Worm (Caenorhabditis elegans) whole organism, young adult: ENCODE measurements around the gene gcy-29.

Experiments used
- B0035.1 ChIP-seq: sonication (generic microtip); optimal IDR thresholded peaks from 2 replicates; lab custom pipeline; 2016; ENCODE audit warnings: missing genetic modification characterization, mild to moderate bottlenecking, missing compliant biosample characterization, missing genotype, missing genetic modification reagents
- B0261.1 ChIP-seq: sonication (generic microtip); optimal IDR thresholded peaks from 2 replicates; lab custom pipeline; 2016; ENCODE audit warnings: mild to moderate bottlenecking, missing genetic modification characterization, moderate library complexity, missing compliant biosample characterization
- B0336.3 ChIP-seq: fragments of 200-800 bp; sonication (Bioruptor generic); IDR thresholded peaks from 2 replicates; pipeline ENCODE4 v1.3.6; 2022; ENCODE audit warnings: missing genetic modification characterization, missing compliant biosample characterization
- C06A6.2 ChIP-seq: fragments of 200-800 bp; sonication (Bioruptor generic); conservative IDR thresholded peaks from 2 replicates; pipeline ENCODE4 v1.3.6; 2022; ENCODE audit warnings: missing genetic modification characterization, missing compliant biosample characterization
- C17E4.6 ChIP-seq: fragments of 200-800 bp; sonication (Bioruptor generic); IDR thresholded peaks from 2 replicates; pipeline ENCODE4 v1.3.6; 2022; ENCODE audit warnings: missing genetic modification reagents, missing genetic modification characterization, missing compliant biosample characterization
- D2030.7 ChIP-seq: fragments of 200-800 bp; sonication (Bioruptor generic); IDR thresholded peaks from 2 replicates; pipeline ENCODE4 v1.3.6; 2022; ENCODE audit warnings: missing genetic modification reagents, missing genetic modification characterization, missing compliant biosample characterization
- K12H6.12 ChIP-seq: fragments of 200-800 bp; sonication (Bioruptor generic); optimal IDR thresholded peaks from 2 replicates; lab custom pipeline; 2018; ENCODE audit warnings: mild to moderate bottlenecking, missing genetic modification characterization, missing compliant biosample characterization
- Y53F4B.3 ChIP-seq: fragments of 200-800 bp; sonication (Bioruptor generic); IDR thresholded peaks from 2 replicates; pipeline ENCODE4 v1.3.6; 2022; ENCODE audit warnings: missing genetic modification reagents, missing genetic modification characterization, missing compliant biosample characterization
- Y56A3A.18 ChIP-seq: fragments of 200-800 bp; sonication (Bioruptor generic); IDR thresholded peaks from 2 replicates; pipeline ENCODE4 v1.3.6; 2022; ENCODE audit warnings: missing genetic modification reagents, missing genetic modification characterization, missing compliant biosample characterization
- akir-1 ChIP-seq: fragments of 200-800 bp; sonication (Bioruptor generic); optimal IDR thresholded peaks from 2 replicates; lab custom pipeline; 2018; ENCODE audit warnings: mild to moderate bottlenecking, missing genetic modification characterization, moderate library complexity, missing compliant biosample characterization
- athp-1 ChIP-seq: sonication (generic microtip); optimal IDR thresholded peaks from 2 replicates; lab custom pipeline; 2017; ENCODE audit warnings: mild to moderate bottlenecking, missing genetic modification characterization, missing compliant biosample characterization
- bed-2 ChIP-seq: fragments of 200-800 bp; sonication (Bioruptor generic); IDR thresholded peaks from 2 replicates; pipeline ENCODE4 v1.3.6; 2022; ENCODE audit warnings: missing genetic modification reagents, missing genetic modification characterization, missing compliant biosample characterization
- ccch-3 ChIP-seq: fragments of 200-800 bp; sonication (Bioruptor generic); optimal IDR thresholded peaks from 2 replicates; lab custom pipeline; 2018; ENCODE audit warnings: mild to moderate bottlenecking, missing genetic modification characterization, missing compliant biosample characterization
- cebp-1 ChIP-seq, 2 experiments: fragments of 200-800 bp in 1 of 2; sonication (Bioruptor generic) in 1 of 2; sonication (generic microtip) in 1 of 2; IDR thresholded peaks in 1 of 2; optimal IDR thresholded peaks in 1 of 2; 2 replicates each; pipeline versions ENCODE4 v1.3.6 to Lab custom; 2017 to 2022; ENCODE audit warnings: missing compliant biosample characterization in 2 of 2, missing genetic modification characterization in 2 of 2, mild to moderate bottlenecking in 1 of 2, missing genetic modification reagents in 1 of 2, moderate library complexity in 1 of 2
- ceh-27 ChIP-seq: fragments of 200-800 bp; sonication (Bioruptor generic); optimal IDR thresholded peaks from 2 replicates; lab custom pipeline; 2018; ENCODE audit warnings: mild to moderate bottlenecking, missing genetic modification characterization, moderate library complexity, missing compliant biosample characterization
- dpl-1 ChIP-seq: fragments of 150-350 bp; optimal IDR thresholded peaks from 2 replicates; lab custom pipeline; 2014; ENCODE audit warnings: missing biosample characterization, missing genetic modification reagents, missing genetic modification characterization
- efl-1 ChIP-seq: fragments of 150-350 bp; optimal IDR thresholded peaks from 2 replicates; lab custom pipeline; 2014; ENCODE audit warnings: missing biosample characterization, missing genetic modification reagents, missing genetic modification characterization
- ekl-4 ChIP-seq: fragments of 200-800 bp; sonication (Bioruptor generic); IDR thresholded peaks from 2 replicates; pipeline ENCODE4 v1.3.6; 2022; ENCODE audit warnings: missing genetic modification reagents, missing genetic modification characterization, missing compliant biosample characterization
- him-1 ChIP-seq: sonication (generic microtip); optimal IDR thresholded peaks from 2 replicates; lab custom pipeline; 2016; ENCODE audit warnings: missing genotype, missing genetic modification reagents, missing genetic modification characterization, missing compliant biosample characterization
- hlh-12 ChIP-seq: sonication (generic microtip); optimal IDR thresholded peaks from 2 replicates; lab custom pipeline; 2016; ENCODE audit warnings: missing genetic modification characterization, missing compliant biosample characterization
- hlh-26 ChIP-seq: fragments of 200-800 bp; sonication (Bioruptor generic); conservative IDR thresholded peaks from 2 replicates; pipeline ENCODE4 v1.3.6; 2022; ENCODE audit warnings: missing genetic modification reagents, missing genetic modification characterization, missing compliant biosample characterization
- lin-26 ChIP-seq: fragments of 200-800 bp; sonication (Bioruptor generic); IDR thresholded peaks from 2 replicates; pipeline ENCODE4 v1.3.6; 2022; ENCODE audit warnings: missing genetic modification reagents, missing genetic modification characterization, missing compliant biosample characterization
- lin-54 ChIP-seq: fragments of 200-800 bp; sonication (Bioruptor generic); optimal IDR thresholded peaks from 2 replicates; lab custom pipeline; 2018; ENCODE audit warnings: mild to moderate bottlenecking, missing genetic modification characterization, missing compliant biosample characterization
- mcd-1 ChIP-seq: fragments of 200-800 bp; sonication (Bioruptor generic); IDR thresholded peaks from 2 replicates; pipeline ENCODE4 v1.3.6; 2022; ENCODE audit warnings: missing genetic modification reagents, missing genetic modification characterization, missing compliant biosample characterization
- nfya-1 ChIP-seq: sonication (generic microtip); optimal IDR thresholded peaks from 2 replicates; lab custom pipeline; 2017; ENCODE audit warnings: antibody characterized with exemption, missing compliant biosample characterization, missing genetic modification characterization, borderline replicate concordance; ENCODE audit not compliant: insufficient read depth
- nfyb-1 ChIP-seq: fragments of 200-800 bp; sonication (Bioruptor generic); IDR thresholded peaks from 2 replicates; pipeline ENCODE4 v1.3.6; 2022; ENCODE audit warnings: missing genetic modification reagents, missing genetic modification characterization, missing compliant biosample characterization
- nhr-120 ChIP-seq: fragments of 200-800 bp; sonication (Bioruptor generic); IDR thresholded peaks from 2 replicates; pipeline ENCODE4 v1.3.6; 2022; ENCODE audit warnings: missing genetic modification characterization, missing compliant biosample characterization
- pbrm-1 ChIP-seq: fragments of 200-800 bp; sonication (Bioruptor generic); IDR thresholded peaks from 2 replicates; pipeline ENCODE4 v1.3.6; 2022; ENCODE audit warnings: missing genetic modification reagents, missing genetic modification characterization, missing compliant biosample characterization
- pha-4 ChIP-seq: fragments of 150-350 bp; sonication (generic microtip); optimal IDR thresholded peaks from 2 replicates; lab custom pipeline; 2014; ENCODE audit warnings: missing biosample characterization, missing genetic modification reagents, missing genetic modification characterization
- rec-8 ChIP-seq, 2 experiments: sonication (generic microtip); optimal IDR thresholded peaks; 2 replicates each; lab custom pipeline; 2016; ENCODE audit warnings: mild to moderate bottlenecking in 2 of 2, missing genetic modification characterization in 2 of 2, missing genetic modification reagents in 2 of 2, missing genotype in 2 of 2, missing biosample characterization in 1 of 2, missing compliant biosample characterization in 1 of 2, moderate library complexity in 1 of 2
- rpc-1 ChIP-seq, 2 experiments: fragments of 150-350 bp in 1 of 2; sonication (generic microtip) in 1 of 2; optimal IDR thresholded peaks; 2 replicates each; lab custom pipeline; 2014 to 2018; ENCODE audit warnings: missing biosample characterization in 1 of 2, missing genetic modification characterization in 1 of 2, missing genetic modification reagents in 1 of 2, missing genotype in 1 of 2
- sdz-38 ChIP-seq: sonication (generic microtip); optimal IDR thresholded peaks from 2 replicates; lab custom pipeline; 2016; ENCODE audit warnings: missing genotype, missing genetic modification characterization, missing compliant biosample characterization
- tbp1 ChIP-seq: fragments of 200-800 bp; sonication (Bioruptor generic); optimal IDR thresholded peaks from 2 replicates; lab custom pipeline; 2018; ENCODE audit warnings: mild to moderate bottlenecking, missing genetic modification characterization, missing compliant biosample characterization
- xnd-1 ChIP-seq: sonication (generic microtip); optimal IDR thresholded peaks from 2 replicates; lab custom pipeline; 2016; ENCODE audit warnings: missing genotype, missing genetic modification reagents, missing genetic modification characterization, missing compliant biosample characterization
- zfh-2 ChIP-seq: fragments of 200-800 bp; sonication (Bioruptor generic); conservative IDR thresholded peaks from 2 replicates; pipeline ENCODE4 v1.3.6; 2022; ENCODE audit warnings: missing genetic modification reagents, missing genetic modification characterization, missing compliant biosample characterization
- ztf-22 ChIP-seq: fragments of 200-800 bp; sonication (Bioruptor generic); optimal IDR thresholded peaks from 2 replicates; lab custom pipeline; 2018; ENCODE audit warnings: mild to moderate bottlenecking, missing genetic modification characterization, moderate library complexity, missing compliant biosample characterization
- ztf-26 ChIP-seq: sonication (generic microtip); optimal IDR thresholded peaks from 2 replicates; lab custom pipeline; 2017; ENCODE audit warnings: missing genetic modification characterization, missing compliant biosample characterization
- ztf-28 ChIP-seq: fragments of 200-800 bp; sonication (Bioruptor generic); IDR thresholded peaks from 2 replicates; pipeline ENCODE4 v1.3.6; 2022; ENCODE audit warnings: missing genetic modification reagents, missing genetic modification characterization, missing compliant biosample characterization
- ztf-6 ChIP-seq: fragments of 200-800 bp; sonication (Bioruptor generic); IDR thresholded peaks from 2 replicates; pipeline ENCODE4 v1.3.6; 2022; ENCODE audit warnings: missing genetic modification reagents, missing genetic modification characterization, missing compliant biosample characterization

gcy-29 gene

DNA sequence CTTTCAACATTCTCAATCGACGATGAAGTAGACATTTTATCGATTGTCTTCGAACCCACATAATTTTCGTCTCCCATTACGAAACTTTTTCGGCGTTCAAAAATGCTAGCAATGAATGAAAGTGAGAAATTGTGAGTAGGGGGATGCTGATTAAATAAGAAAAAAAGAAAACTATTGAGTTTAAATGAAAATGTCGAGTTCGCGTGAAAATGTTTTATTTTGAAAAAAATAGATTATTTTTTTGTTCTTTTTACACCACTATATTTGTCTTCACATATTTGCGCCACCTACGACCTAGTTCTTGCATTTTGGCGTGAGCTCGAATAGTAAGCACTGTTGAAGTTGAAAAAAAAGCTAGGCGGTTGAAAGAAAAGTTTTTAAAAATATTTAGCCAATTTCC, 33.6 kb upstream of the gcy-29 start, which contains the start of gene C01G12.3:
Gene C01G12.3 (minus strand): TSS at position 101 of the 400 bp plus-strand sequence.
- TF ChIP-seq Y56A3A.18 (GFP tag; lab: Robert Waterston, UW) = no peak
- TF ChIP-seq D2030.7 = no peak
- no peak for TF ChIP-seq ceh-27 (GFP tag; lab: Kevin White, UChicago)
- TF ChIP-seq rec-8 (tag; optimal IDR thresholded peaks at IDR 0.05; lab: Kevin White, UChicago) = no peak

DNA sequence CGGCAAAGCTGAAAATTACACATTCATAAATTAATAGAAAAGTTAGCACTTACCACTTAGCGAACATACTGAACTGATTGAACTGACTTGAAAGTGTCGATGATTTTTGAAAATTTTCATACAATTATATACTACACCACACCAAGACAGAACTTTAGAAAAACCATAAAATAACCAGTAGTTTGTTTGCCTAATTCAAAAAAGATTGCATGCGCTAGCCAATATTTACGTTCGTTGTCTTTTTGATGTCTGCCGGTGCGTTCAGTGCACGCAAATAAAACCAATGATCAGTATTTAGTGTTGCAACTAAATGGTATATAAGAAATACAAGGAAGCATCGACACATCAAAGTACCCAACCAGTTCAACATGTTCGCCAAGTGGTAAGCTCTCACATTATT, 32.0 kb upstream of the gcy-29 start, which contains the start of the genes nspb-8 and nspb-9:
Gene nspb-8 (minus strand): TSS at position 101 of the 400 bp plus-strand sequence.
Gene nspb-9 (plus strand): TSS at position 311 of the 400 bp plus-strand sequence.
- TF ChIP-seq B0261.1 (tag; lab: Kevin White, UChicago) (no peak), hlh-12 (tag; lab: Kevin White, UChicago) (no peak), hlh-26 (GFP tag; lab: Robert Waterston, UW) (no peak)
- TF ChIP-seq, all 124 proteins: peak for 0

DNA sequence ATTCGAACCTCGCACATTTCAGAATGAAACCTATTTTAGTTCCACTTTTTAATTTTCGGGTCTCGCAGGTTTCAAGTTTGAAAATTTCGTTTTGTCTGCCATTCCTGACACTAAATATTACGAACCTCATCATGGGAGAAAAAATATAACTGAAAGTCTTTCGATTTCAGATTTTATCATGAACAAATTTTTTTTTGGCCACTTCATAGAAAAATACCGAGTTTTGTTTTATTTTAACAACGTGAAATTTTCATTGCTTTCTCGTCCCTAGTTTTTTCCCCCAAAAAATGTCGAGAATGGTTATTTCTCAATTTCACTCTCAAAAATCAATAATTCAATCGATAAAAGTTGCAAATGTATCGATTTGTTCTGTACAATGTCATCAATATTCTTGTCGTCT, 30.1 kb upstream of the gcy-29 start, which contains the start of gene C01G12.9:
Gene C01G12.9 (plus strand): TSS at position 301 of the 400 bp plus-strand sequence.
- no peak for TF ChIP-seq lin-54 (GFP tag; lab: Kevin White, UChicago)
- no peak for TF ChIP-seq lin-26
- no peak for TF ChIP-seq B0035.1 (tag; lab: Kevin White, UChicago)

DNA sequence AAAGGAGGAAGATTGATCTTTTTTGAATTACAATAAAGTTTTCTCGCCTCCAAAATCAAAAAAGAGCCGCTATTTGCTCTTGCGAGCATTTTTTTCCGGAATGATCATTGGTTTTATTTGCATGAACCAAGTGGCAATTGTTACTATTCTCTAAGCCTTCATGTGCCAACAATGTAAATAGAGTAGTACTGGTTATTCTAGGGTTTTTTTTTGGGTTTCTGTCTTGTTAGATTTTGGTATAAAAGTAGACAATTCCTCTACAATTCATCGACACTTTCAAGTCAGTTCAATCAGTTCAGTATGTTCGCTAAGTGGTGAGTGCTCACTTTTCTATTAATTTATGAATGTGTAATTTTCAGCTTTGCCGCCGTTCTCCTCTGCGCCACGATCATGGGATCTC, 29.4 kb upstream of the gcy-29 start, which contains the start of gene nspb-7:
Gene nspb-7 (plus strand): TSS at position 301 of the 400 bp plus-strand sequence.
- TF ChIP-seq him-1 (no peak), cebp-1 (GFP tag; IDR thresholded peaks at IDR 0.05; lab: Robert Waterston, UW) (no peak), cebp-1 (tag; optimal IDR thresholded peaks at IDR 0.05; lab: Kevin White, UChicago) (no peak), B0261.1 (tag; lab: Kevin White, UChicago) (no peak), B0336.3 (GFP tag; lab: Robert Waterston, UW) (no peak), athp-1 (tag; lab: Kevin White, UChicago) (no peak), ztf-28 (no peak), nfya-1 (tag; lab: Kevin White, UChicago) (no peak), ccch-3 (GFP tag; lab: Kevin White, UChicago) (no peak), ztf-22 (GFP tag; lab: Kevin White, UChicago) (no peak), sdz-38 (tag; lab: Kevin White, UChicago) (no peak), pha-4 (no peak), Y53F4B.3 (GFP tag; lab: Robert Waterston, UW) (no peak), K12H6.12 (tag; lab: Kevin White, UChicago) (no peak), mcd-1 (GFP tag; lab: Robert Waterston, UW) (no peak)

DNA sequence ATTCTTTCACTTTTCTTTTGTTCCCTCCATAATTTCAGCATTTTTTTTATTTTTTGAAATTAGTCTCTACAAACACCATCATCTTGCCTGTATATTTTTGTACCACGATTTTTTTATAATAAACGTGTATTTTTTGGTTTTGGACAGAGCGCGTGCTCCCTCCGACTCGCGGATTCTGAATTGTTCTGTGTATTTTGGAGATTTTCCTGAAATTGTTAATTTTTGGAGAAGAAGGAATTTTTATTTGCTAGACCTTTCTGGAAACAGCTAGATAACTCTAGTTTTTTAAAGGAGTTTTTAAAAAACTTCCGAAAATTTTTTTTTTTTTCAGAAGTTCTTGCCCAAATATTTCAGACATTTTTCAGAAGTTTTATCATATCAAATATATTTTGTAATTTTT, 27.8 kb upstream of the gcy-29 start, which contains the start of gene C01G12.13:
Gene C01G12.13 (plus strand): TSS at position 301 of the 400 bp plus-strand sequence.
- TF ChIP-seq C17E4.6 (GFP tag; lab: Robert Waterston, UW) = no peak
- no peak for TF ChIP-seq nhr-120
- TF ChIP-seq ekl-4 (GFP tag; lab: Robert Waterston, UW) = no peak
- no peak for TF ChIP-seq pha-4

DNA sequence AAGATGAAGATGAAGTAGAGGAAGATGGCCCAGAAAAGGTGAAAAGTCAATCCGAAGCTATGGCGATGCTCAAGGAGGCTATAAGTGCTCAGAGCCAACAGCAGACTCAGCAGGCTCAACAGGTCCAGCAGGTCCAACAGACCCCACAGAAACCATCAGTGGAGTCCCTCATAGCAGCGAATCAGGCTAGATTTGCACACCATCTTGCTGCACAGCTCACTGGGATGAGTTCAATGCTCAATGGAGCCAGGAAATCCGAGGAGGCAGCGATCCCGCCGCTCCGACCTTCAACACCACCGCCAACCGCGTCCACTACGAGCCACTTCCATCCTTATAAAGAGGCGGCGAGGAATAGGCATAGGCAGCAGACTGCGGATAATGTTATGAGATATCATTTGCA, 26.2 kb upstream of the gcy-29 start:
- no peak for TF ChIP-seq hlh-12 (tag; lab: Kevin White, UChicago)
- no peak for TF ChIP-seq Y56A3A.18 (GFP tag; lab: Robert Waterston, UW)
- no peak for TF ChIP-seq ztf-6 (GFP tag; lab: Robert Waterston, UW)
- no peak for TF ChIP-seq ztf-26
- peak; percentile 79 for TF ChIP-seq zfh-2 (GFP tag; lab: Robert Waterston, UW)
- TF ChIP-seq rpc-1 (optimal IDR thresholded peaks at IDR 0.05; lab: Kevin White, UChicago) = no peak
- no peak for TF ChIP-seq rpc-1 (tag; optimal IDR thresholded peaks at IDR 0.05; lab: Kevin White, UChicago)
- no peak for TF ChIP-seq akir-1 (GFP tag; lab: Kevin White, UChicago)
- no peak for TF ChIP-seq efl-1 (GFP tag; lab: Kevin White, UChicago)
- TF ChIP-seq bed-2 (GFP tag; lab: Robert Waterston, UW) = no peak
- TF ChIP-seq dpl-1 (GFP tag; lab: Kevin White, UChicago) = no peak
- TF ChIP-seq xnd-1 (tag; lab: Kevin White, UChicago) = no peak
- TF ChIP-seq ceh-27 (GFP tag; lab: Kevin White, UChicago) = no peak
- 0 out of 2 replicates have a peak, but pooled peaks have one; percentile 14 for TF ChIP-seq nfyb-1 (GFP tag; lab: Robert Waterston, UW)
- no peak for TF ChIP-seq C06A6.2 (GFP tag; lab: Robert Waterston, UW)
- TF ChIP-seq tbp1 (GFP tag; lab: Kevin White, UChicago) = no peak
- no peak for TF ChIP-seq pbrm-1 (GFP tag; lab: Robert Waterston, UW)
